Worm (Caenorhabditis elegans): ENCODE measurements around the gene Y54G2A.76.

- TF ChIP-seq elt-1 (tag; optimal IDR thresholded peaks at IDR 0.05; ENCODE audit: borderline replicate concordance, insufficient read depth) (no peak), ces-1 (GFP tag; optimal IDR thresholded peaks at IDR 0.05) (no peak), unc-39 (tag; optimal IDR thresholded peaks at IDR 0.05) (no peak)
Observed at ce11 chrIV:2820408-2820807, 11.2 kb downstream of the Y54G2A.76 start, which contains the start of gene Y54G2A.37.
